Worm (Caenorhabditis elegans) whole organism, L2 larva: ENCODE results near the gene F42F12.4.

ENCODE experiments used
- C34F6.9 ChIP-seq: fragments of 150-350 bp; optimal IDR thresholded peaks from 2 replicates; lab custom pipeline; 2014; ENCODE audit warnings: missing biosample characterization, missing genetic modification characterization
- F13H6.1 ChIP-seq: sonication (generic microtip); optimal IDR thresholded peaks from 2 replicates; lab custom pipeline; 2016; ENCODE audit warnings: missing genetic modification characterization, missing compliant biosample characterization
- R02D3.7 ChIP-seq: fragments of 150-350 bp; optimal IDR thresholded peaks from 2 replicates; lab custom pipeline; 2014; ENCODE audit warnings: missing biosample characterization, missing genetic modification characterization
- Y55F3AM.14 ChIP-seq: fragments of 200-800 bp; sonication (Bioruptor generic); optimal IDR thresholded peaks from 2 replicates; lab custom pipeline; 2018; ENCODE audit warnings: mild to moderate bottlenecking, missing genetic modification characterization, missing compliant biosample characterization
- ZK546.5 ChIP-seq: sonication (generic microtip); optimal IDR thresholded peaks from 2 replicates; lab custom pipeline; 2017; ENCODE audit warnings: missing biosample characterization, missing genetic modification characterization
- aly-2 ChIP-seq: fragments of 150-350 bp; optimal IDR thresholded peaks from 2 replicates; lab custom pipeline; 2014; ENCODE audit warnings: missing biosample characterization, missing genetic modification characterization
- ama-1 ChIP-seq: fragments of 150-350 bp; optimal IDR thresholded peaks from 2 replicates; lab custom pipeline; 2018; ENCODE audit warnings: inconsistent platforms
- blmp-1 ChIP-seq: sonication (generic microtip); optimal IDR thresholded peaks from 2 replicates; lab custom pipeline; 2017; ENCODE audit warnings: missing genetic modification characterization, mild to moderate bottlenecking, missing compliant biosample characterization, antibody characterized with exemption, moderate library complexity; ENCODE audit not compliant: insufficient read depth
- ceh-16 ChIP-seq: fragments of 150-350 bp; optimal IDR thresholded peaks from 2 replicates; lab custom pipeline; 2014; ENCODE audit warnings: missing biosample characterization, missing genetic modification characterization
- ceh-82 ChIP-seq: fragments of 150-350 bp; optimal IDR thresholded peaks from 2 replicates; lab custom pipeline; 2014; ENCODE audit warnings: missing biosample characterization, missing genetic modification characterization
- crh-2 ChIP-seq: sonication (generic microtip); optimal IDR thresholded peaks from 2 replicates; lab custom pipeline; 2017; ENCODE audit warnings: missing biosample characterization, missing genetic modification characterization
- dmd-4 ChIP-seq: sonication (generic microtip); optimal IDR thresholded peaks from 2 replicates; lab custom pipeline; 2017; ENCODE audit warnings: missing biosample characterization, missing genetic modification characterization
- egl-27 ChIP-seq: sonication (generic microtip); optimal IDR thresholded peaks from 3 replicates; lab custom pipeline; 2017; ENCODE audit warnings: missing biosample characterization, missing genetic modification reagents, missing genetic modification characterization
- elt-1 ChIP-seq: fragments of 150-350 bp; optimal IDR thresholded peaks from 2 replicates; lab custom pipeline; 2014; ENCODE audit warnings: missing biosample characterization, missing genetic modification characterization
- fos-1 ChIP-seq: fragments of 150-350 bp; optimal IDR thresholded peaks from 2 replicates; lab custom pipeline; 2014; ENCODE audit warnings: missing biosample characterization, missing genetic modification characterization
- gmeb-1 ChIP-seq: fragments of 150-350 bp; optimal IDR thresholded peaks from 2 replicates; lab custom pipeline; 2014; ENCODE audit warnings: missing biosample characterization, missing genetic modification characterization
- lin-13 ChIP-seq: fragments of 150-350 bp; optimal IDR thresholded peaks from 2 replicates; lab custom pipeline; 2014; ENCODE audit warnings: missing biosample characterization, missing genetic modification reagents, missing genetic modification characterization
- lin-39 ChIP-seq: fragments of 150-350 bp; optimal IDR thresholded peaks from 2 replicates; lab custom pipeline; 2014; ENCODE audit warnings: missing biosample characterization, missing genetic modification reagents, missing genetic modification characterization
- lsy-2 ChIP-seq, 2 experiments: fragments of 150-350 bp in 1 of 2; sonication (generic microtip) in 1 of 2; optimal IDR thresholded peaks; 2 replicates each; lab custom pipeline; 2014 to 2017; ENCODE audit warnings: missing biosample characterization in 2 of 2, missing genetic modification characterization in 2 of 2
- mbf-1 ChIP-seq: sonication (generic microtip); optimal IDR thresholded peaks from 2 replicates; lab custom pipeline; 2017; ENCODE audit warnings: missing biosample characterization, missing genetic modification characterization
- mdl-1 ChIP-seq, 2 experiments: fragments of 150-350 bp in 1 of 2; sonication (generic microtip) in 1 of 2; optimal IDR thresholded peaks; 2 replicates each; lab custom pipeline; 2017; ENCODE audit warnings: missing biosample characterization in 2 of 2, missing genetic modification characterization in 2 of 2
- nhr-10 ChIP-seq: sonication (generic microtip); optimal IDR thresholded peaks from 2 replicates; lab custom pipeline; 2017; ENCODE audit warnings: missing biosample characterization, missing genetic modification characterization
- nhr-11 ChIP-seq: fragments of 150-350 bp; optimal IDR thresholded peaks from 2 replicates; lab custom pipeline; 2014; ENCODE audit warnings: missing biosample characterization, missing genetic modification characterization
- nhr-12 ChIP-seq: fragments of 150-350 bp; optimal IDR thresholded peaks from 2 replicates; lab custom pipeline; 2014; ENCODE audit warnings: missing biosample characterization, missing genetic modification characterization
- nhr-129 ChIP-seq: fragments of 150-350 bp; optimal IDR thresholded peaks from 2 replicates; lab custom pipeline; 2014; ENCODE audit warnings: missing biosample characterization, missing genetic modification characterization
- nhr-21 ChIP-seq: fragments of 150-350 bp; optimal IDR thresholded peaks from 2 replicates; lab custom pipeline; 2014; ENCODE audit warnings: missing biosample characterization, missing genetic modification characterization
- nhr-23 ChIP-seq: fragments of 150-350 bp; optimal IDR thresholded peaks from 2 replicates; lab custom pipeline; 2014; ENCODE audit warnings: missing biosample characterization, missing genetic modification reagents, missing genetic modification characterization
- nhr-237 ChIP-seq: fragments of 150-350 bp; optimal IDR thresholded peaks from 2 replicates; lab custom pipeline; 2014; ENCODE audit warnings: missing biosample characterization, missing genetic modification characterization
- nhr-25 ChIP-seq: fragments of 150-350 bp; sonication (generic microtip); optimal IDR thresholded peaks from 3 replicates; lab custom pipeline; 2014; ENCODE audit warnings: missing biosample characterization, missing genetic modification characterization
- nhr-6 ChIP-seq: fragments of 150-350 bp; optimal IDR thresholded peaks from 2 replicates; lab custom pipeline; 2014; ENCODE audit warnings: missing biosample characterization, missing genetic modification characterization
- nhr-77 ChIP-seq: fragments of 150-350 bp; optimal IDR thresholded peaks from 2 replicates; lab custom pipeline; 2014; ENCODE audit warnings: missing biosample characterization, missing genetic modification characterization
- peb-1 ChIP-seq: fragments of 150-350 bp; optimal IDR thresholded peaks from 2 replicates; lab custom pipeline; 2014; ENCODE audit warnings: missing biosample characterization, missing genetic modification characterization
- sem-4 ChIP-seq: fragments of 150-350 bp; optimal IDR thresholded peaks from 2 replicates; lab custom pipeline; 2014; ENCODE audit warnings: missing biosample characterization, missing genetic modification reagents, missing genetic modification characterization
- skn-1 ChIP-seq: sonication (generic microtip); optimal IDR thresholded peaks from 2 replicates; lab custom pipeline; 2017; ENCODE audit warnings: missing biosample characterization, missing genetic modification characterization
- sma-3 ChIP-seq: sonication (generic microtip); optimal IDR thresholded peaks from 2 replicates; lab custom pipeline; 2016; ENCODE audit warnings: missing genetic modification reagents, missing genetic modification characterization, missing compliant biosample characterization
- snpc-4 ChIP-seq: fragments of 150-350 bp; optimal IDR thresholded peaks from 2 replicates; lab custom pipeline; 2014; ENCODE audit warnings: missing biosample characterization, missing genetic modification characterization
- unc-39 ChIP-seq: fragments of 150-350 bp; optimal IDR thresholded peaks from 2 replicates; lab custom pipeline; 2014; ENCODE audit warnings: missing biosample characterization, missing genetic modification characterization
- unc-55 ChIP-seq: fragments of 150-350 bp; sonication (generic microtip); optimal IDR thresholded peaks from 3 replicates; lab custom pipeline; 2014; ENCODE audit warnings: missing biosample characterization, missing genetic modification reagents, missing genetic modification characterization
- unc-62 ChIP-seq: fragments of 150-350 bp; optimal IDR thresholded peaks from 2 replicates; lab custom pipeline; 2014; ENCODE audit warnings: missing biosample characterization, missing genetic modification reagents, missing genetic modification characterization
- zag-1 ChIP-seq: fragments of 150-350 bp; optimal IDR thresholded peaks from 2 replicates; lab custom pipeline; 2014; ENCODE audit warnings: missing biosample characterization, missing genetic modification characterization
- ztf-1 ChIP-seq: fragments of 200-800 bp; sonication (Bioruptor generic); conservative IDR thresholded peaks from 2 replicates; pipeline ENCODE4 v1.3.6; 2022; ENCODE audit warnings: missing genetic modification characterization, missing compliant biosample characterization
- ztf-11 ChIP-seq: sonication (generic microtip); optimal IDR thresholded peaks from 2 replicates; lab custom pipeline; 2017; ENCODE audit warnings: missing biosample characterization, missing genetic modification characterization

Gene F42F12.4

ce11 chrX:12367498-12367897, 14.8 kb upstream of the F42F12.4 start (continued):
- no peak for TF ChIP-seq unc-62
- TF ChIP-seq gmeb-1 (tag; lab: Kevin White, UChicago) = no peak
- peak; percentile 36 for TF ChIP-seq C34F6.9 (tag; lab: Kevin White, UChicago)
- TF ChIP-seq mdl-1 (tag; optimal IDR thresholded peaks at IDR 0.05; lab: Kevin White, UChicago) = peak in 1 of 2 experiments; percentile 41
- TF ChIP-seq unc-55 (GFP tag; lab: Kevin White, UChicago) = peak; percentile 56
- no peak for TF ChIP-seq nhr-12 (tag; lab: Kevin White, UChicago)
- no peak for TF ChIP-seq nhr-10
- no peak for TF ChIP-seq ceh-82
- TF ChIP-seq lin-39 (tag; lab: Kevin White, UChicago) = no peak
- no peak for TF ChIP-seq blmp-1
- no peak for TF ChIP-seq sem-4
- no peak for TF ChIP-seq nhr-25
- TF ChIP-seq dmd-4 (tag; lab: Kevin White, UChicago) = no peak
- peak; percentile 24 for TF ChIP-seq fos-1
- TF ChIP-seq aly-2 = no peak
- TF ChIP-seq nhr-237 = no peak
- TF ChIP-seq ama-1 = no peak

DNA sequence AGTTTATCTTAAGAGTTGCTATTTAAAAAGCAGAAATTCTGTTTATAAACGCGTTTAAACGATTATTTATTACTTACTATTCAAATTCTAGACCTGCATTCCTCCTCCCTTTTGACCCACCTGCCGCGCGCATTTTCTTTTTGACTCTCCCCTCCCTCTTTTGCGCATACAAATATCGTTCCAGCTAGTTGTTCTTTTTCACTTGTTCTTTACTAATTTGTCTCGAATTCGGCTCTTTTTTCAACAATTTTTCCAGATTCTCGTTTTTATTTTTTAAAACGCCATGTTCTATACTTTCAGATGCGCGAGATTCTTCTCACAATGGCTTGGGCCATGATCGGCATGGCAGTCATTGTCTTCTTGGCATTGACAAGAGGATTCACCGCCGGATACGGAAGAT, 12.6 kb upstream of the F42F12.4 start, which contains the start of gene F19H6.4:
Gene F19H6.4 (plus strand): TSS at position 301 of the 400 bp plus-strand sequence.
- TF ChIP-seq C34F6.9 (tag; lab: Kevin White, UChicago) (no peak), gmeb-1 (tag; lab: Kevin White, UChicago) (no peak), nhr-11 (tag; lab: Kevin White, UChicago) (no peak), sma-3 (GFP tag; lab: Kevin White, UChicago) (no peak), sem-4 (no peak), elt-1 (tag; lab: Kevin White, UChicago) (no peak), dmd-4 (tag; lab: Kevin White, UChicago) (no peak), nhr-10 (no peak), egl-27 (tag; lab: Kevin White, UChicago) (no peak), lin-13 (GFP tag; lab: Kevin White, UChicago) (no peak), unc-62 (no peak), mdl-1 (tag; optimal IDR thresholded peaks at IDR 0.05; lab: Kevin White, UChicago) (no peak), lsy-2 (tag; optimal IDR thresholded peaks at IDR 0.05; lab: Kevin White, UChicago) (no peak), nhr-77 (tag; lab: Kevin White, UChicago) (no peak), nhr-12 (tag; lab: Kevin White, UChicago) (no peak), Y55F3AM.14 (GFP tag; lab: Kevin White, UChicago) (no peak)
- TF ChIP-seq, all 48 proteins: peak for 0

DNA sequence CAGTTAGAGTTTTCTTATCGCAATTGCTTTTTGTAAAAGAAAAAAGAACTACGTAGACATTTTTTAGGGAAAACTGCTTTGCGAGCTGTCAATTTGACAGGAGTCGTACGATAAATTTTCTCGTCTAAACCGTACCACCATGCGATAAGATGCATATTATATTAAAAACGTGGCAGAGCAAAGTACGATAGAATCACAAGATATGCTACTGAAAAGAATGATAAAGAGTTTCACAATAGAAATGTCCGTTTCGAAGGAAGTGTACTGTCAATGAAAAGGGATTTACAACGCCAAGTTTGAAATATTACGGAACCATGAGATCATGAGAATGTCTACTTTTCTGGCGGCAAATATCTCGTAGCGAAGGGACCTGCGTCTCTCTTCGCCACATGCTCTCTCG, 12.1 kb upstream of the F42F12.4 start, which contains the start of gene F19H6.5:
Gene F19H6.5 (minus strand): TSS at position 101 of the 400 bp plus-strand sequence.
- no peak for TF ChIP-seq lin-39 (tag; lab: Kevin White, UChicago)
- TF ChIP-seq elt-1 (tag; lab: Kevin White, UChicago) = no peak
- TF ChIP-seq gmeb-1 (tag; lab: Kevin White, UChicago) = no peak
- TF ChIP-seq peb-1 = no peak
- TF ChIP-seq ZK546.5 (tag; lab: Kevin White, UChicago) = no peak
- TF ChIP-seq nhr-129 = no peak
- TF ChIP-seq mdl-1 (tag; optimal IDR thresholded peaks at IDR 0.05; lab: Kevin White, UChicago) = no peak
- no peak for TF ChIP-seq nhr-23 (tag; lab: Kevin White, UChicago)
- TF ChIP-seq nhr-11 (tag; lab: Kevin White, UChicago) = no peak
- TF ChIP-seq ceh-16 (tag; lab: Kevin White, UChicago) = no peak
- TF ChIP-seq egl-27 (tag; lab: Kevin White, UChicago) = no peak
- no peak for TF ChIP-seq lsy-2 (tag; optimal IDR thresholded peaks at IDR 0.05; lab: Kevin White, UChicago)
- TF ChIP-seq dmd-4 (tag; lab: Kevin White, UChicago) = no peak
- no peak for TF ChIP-seq ceh-82
- TF ChIP-seq fos-1 = no peak
- no peak for TF ChIP-seq ztf-1 (GFP tag; lab: Robert Waterston, UW)
- TF ChIP-seq R02D3.7 (tag; lab: Kevin White, UChicago) = no peak
- no peak for TF ChIP-seq nhr-237
- no peak for TF ChIP-seq F13H6.1 (tag; lab: Kevin White, UChicago)

ce11 chrX:12362951-12363486, 10.3 kb upstream of the F42F12.4 start:
- TF ChIP-seq ceh-82 (peak; percentile 89), aly-2 (peak; percentile 90), lin-39 (tag; lab: Kevin White, UChicago) (peak; percentile 84), mbf-1 (peak; percentile 76), nhr-11 (tag; lab: Kevin White, UChicago) (peak; percentile 81), unc-62 (peak; percentile 87), ceh-16 (tag; lab: Kevin White, UChicago) (peak; percentile 54), elt-1 (tag; lab: Kevin White, UChicago) (no peak), nhr-12 (tag; lab: Kevin White, UChicago) (peak; percentile 40), ZK546.5 (tag; lab: Kevin White, UChicago) (peak; percentile 63), nhr-23 (tag; lab: Kevin White, UChicago) (no peak), crh-2 (tag; lab: Kevin White, UChicago) (peak; percentile 99), nhr-6 (tag; lab: Kevin White, UChicago) (peak; percentile 99), zag-1 (peak; percentile 92), snpc-4 (tag; lab: Kevin White, UChicago) (peak; percentile 87), Y55F3AM.14 (GFP tag; lab: Kevin White, UChicago) (peak; percentile 78), nhr-10 (peak; percentile 97), fos-1 (peak; percentile 99), nhr-21 (tag; lab: Kevin White, UChicago) (peak; percentile 99), sma-3 (GFP tag; lab: Kevin White, UChicago) (peak; percentile 98), skn-1 (tag; lab: Kevin White, UChicago) (peak; percentile 99), ztf-1 (GFP tag; lab: Robert Waterston, UW) (peak; percentile 86; the same call in 1 of the 2 replicates), nhr-77 (tag; lab: Kevin White, UChicago) (peak; percentile 99), ztf-11 (tag; lab: Kevin White, UChicago) (peak; percentile 73), unc-39 (tag; lab: Kevin White, UChicago) (no peak), nhr-25 (peak; percentile 98), dmd-4 (tag; lab: Kevin White, UChicago) (peak; percentile 83), blmp-1 (peak; percentile 91)
